Worm (Caenorhabditis elegans) whole organism, late embryonic: ENCODE data around the gene T02E9.6.

Source experiments
- C08G9.2 ChIP-seq: sonication (generic microtip); optimal IDR thresholded peaks from 2 replicates; lab custom pipeline; 2016; ENCODE audit warnings: mild to moderate bottlenecking, missing genetic modification characterization, moderate library complexity, missing compliant biosample characterization
- C38D4.7 ChIP-seq: fragments of 200-800 bp; sonication (Bioruptor generic); optimal IDR thresholded peaks from 2 replicates; lab custom pipeline; 2018; ENCODE audit warnings: mild to moderate bottlenecking, missing genetic modification characterization, moderate library complexity, missing compliant biosample characterization
- K02D7.2 ChIP-seq: sonication (generic microtip); optimal IDR thresholded peaks from 2 replicates; lab custom pipeline; 2017; ENCODE audit warnings: mild to moderate bottlenecking, missing genetic modification characterization, missing compliant biosample characterization
- K09A11.1 ChIP-seq: sonication (generic microtip); optimal IDR thresholded peaks from 2 replicates; lab custom pipeline; 2017; ENCODE audit warnings: antibody characterized with exemption, mild to moderate bottlenecking, missing genetic modification characterization, missing compliant biosample characterization; ENCODE audit not compliant: insufficient read depth
- Y22D7AL.16 ChIP-seq: sonication (generic microtip); optimal IDR thresholded peaks from 2 replicates; lab custom pipeline; 2016; ENCODE audit warnings: missing genetic modification characterization, missing compliant biosample characterization
- ama-1 ChIP-seq: fragments of 150-350 bp; optimal IDR thresholded peaks from 2 replicates; lab custom pipeline; 2014
- ceh-18 ChIP-seq: sonication (generic microtip); optimal IDR thresholded peaks from 2 replicates; lab custom pipeline; 2016; ENCODE audit warnings: missing genetic modification characterization, missing compliant biosample characterization
- ceh-19 ChIP-seq: fragments of 200-800 bp; sonication (Bioruptor generic); optimal IDR thresholded peaks from 2 replicates; lab custom pipeline; 2018; ENCODE audit warnings: mild to moderate bottlenecking, missing genetic modification characterization, missing compliant biosample characterization
- ceh-31 ChIP-seq: sonication (generic microtip); optimal IDR thresholded peaks from 2 replicates; lab custom pipeline; 2016; ENCODE audit warnings: missing genetic modification characterization, missing compliant biosample characterization
- ceh-34 ChIP-seq: sonication (generic microtip); optimal IDR thresholded peaks from 2 replicates; lab custom pipeline; 2016; ENCODE audit warnings: mild to moderate bottlenecking, missing genetic modification characterization, missing compliant biosample characterization
- ceh-48 ChIP-seq: sonication (generic microtip); optimal IDR thresholded peaks from 2 replicates; lab custom pipeline; 2016; ENCODE audit warnings: missing genetic modification characterization, inconsistent platforms, missing compliant biosample characterization
- ceh-6 ChIP-seq: fragments of 200-800 bp; sonication (Bioruptor generic); optimal IDR thresholded peaks from 2 replicates; lab custom pipeline; 2018; ENCODE audit warnings: mild to moderate bottlenecking, missing genetic modification characterization, missing compliant biosample characterization
- ceh-9 ChIP-seq: sonication (generic microtip); optimal IDR thresholded peaks from 2 replicates; lab custom pipeline; 2016; ENCODE audit warnings: mild to moderate bottlenecking, missing genetic modification characterization, inconsistent platforms, missing compliant biosample characterization
- che-1 ChIP-seq: sonication (generic microtip); optimal IDR thresholded peaks from 2 replicates; lab custom pipeline; 2016; ENCODE audit warnings: mild to moderate bottlenecking, missing genetic modification characterization, missing compliant biosample characterization
- dmd-4 ChIP-seq: sonication (generic microtip); optimal IDR thresholded peaks from 2 replicates; lab custom pipeline; 2016; ENCODE audit warnings: borderline replicate concordance, missing genetic modification characterization, missing compliant biosample characterization
- ets-4 ChIP-seq: sonication (generic microtip); optimal IDR thresholded peaks from 2 replicates; lab custom pipeline; 2016; ENCODE audit warnings: missing genetic modification characterization, missing compliant biosample characterization
- eyg-1 ChIP-seq: sonication (generic microtip); optimal IDR thresholded peaks from 2 replicates; lab custom pipeline; 2016; ENCODE audit warnings: missing genotype, missing genetic modification characterization, missing compliant biosample characterization
- fax-1 ChIP-seq: sonication (generic microtip); optimal IDR thresholded peaks from 2 replicates; lab custom pipeline; 2016; ENCODE audit warnings: missing genotype, missing genetic modification characterization, missing compliant biosample characterization
- fkh-10 ChIP-seq: fragments of 150-350 bp; optimal IDR thresholded peaks from 2 replicates; lab custom pipeline; 2014; ENCODE audit warnings: missing biosample characterization, missing genetic modification reagents, missing genetic modification characterization
- hlh-13 ChIP-seq: fragments of 200-800 bp; sonication (Bioruptor generic); optimal IDR thresholded peaks from 2 replicates; lab custom pipeline; 2018; ENCODE audit warnings: mild to moderate bottlenecking, missing genetic modification characterization, missing compliant biosample characterization
- hlh-15 ChIP-seq: sonication (generic microtip); optimal IDR thresholded peaks from 2 replicates; lab custom pipeline; 2016; ENCODE audit warnings: missing genetic modification characterization, missing compliant biosample characterization
- hlh-30 ChIP-seq: sonication (generic microtip); optimal IDR thresholded peaks from 2 replicates; lab custom pipeline; 2017; ENCODE audit warnings: antibody characterized with exemption, missing genetic modification characterization, missing compliant biosample characterization; ENCODE audit not compliant: insufficient read depth
- hlh-6 ChIP-seq: sonication (generic microtip); optimal IDR thresholded peaks from 2 replicates; lab custom pipeline; 2016; ENCODE audit warnings: missing genotype, missing genetic modification characterization, missing compliant biosample characterization
- hlh-8 ChIP-seq: sonication (generic microtip); optimal IDR thresholded peaks from 2 replicates; lab custom pipeline; 2016; ENCODE audit warnings: missing genotype, missing genetic modification characterization, missing compliant biosample characterization
- lim-6 ChIP-seq: sonication (generic microtip); optimal IDR thresholded peaks from 2 replicates; lab custom pipeline; 2016; ENCODE audit warnings: missing genetic modification characterization, missing compliant biosample characterization
- madf-2 ChIP-seq: sonication (generic microtip); optimal IDR thresholded peaks from 2 replicates; lab custom pipeline; 2017; ENCODE audit warnings: missing genetic modification characterization, missing compliant biosample characterization
- nhr-11 ChIP-seq: fragments of 150-350 bp; optimal IDR thresholded peaks from 2 replicates; lab custom pipeline; 2014; ENCODE audit warnings: missing biosample characterization, missing genetic modification characterization
- odd-2 ChIP-seq: sonication (generic microtip); optimal IDR thresholded peaks from 2 replicates; lab custom pipeline; 2017; ENCODE audit warnings: antibody characterized with exemption, mild to moderate bottlenecking, missing genetic modification characterization, missing compliant biosample characterization
- pag-3 ChIP-seq: sonication (generic microtip); optimal IDR thresholded peaks from 2 replicates; lab custom pipeline; 2016; ENCODE audit warnings: missing compliant biosample characterization, missing genetic modification characterization, borderline replicate concordance
- pat-9 ChIP-seq: fragments of 200-800 bp; sonication (Bioruptor generic); optimal IDR thresholded peaks from 2 replicates; lab custom pipeline; 2018; ENCODE audit warnings: mild to moderate bottlenecking, missing genetic modification characterization, moderate library complexity, missing compliant biosample characterization
- pha-2 ChIP-seq: sonication (generic microtip); optimal IDR thresholded peaks from 2 replicates; lab custom pipeline; 2017; ENCODE audit warnings: mild to moderate bottlenecking, missing genetic modification characterization, missing compliant biosample characterization
- pha-4 ChIP-seq: fragments of 150-350 bp; optimal IDR thresholded peaks from 2 replicates; lab custom pipeline; 2018; ENCODE audit warnings: missing biosample characterization, missing genetic modification reagents, missing genetic modification characterization
- pqm-1 ChIP-seq: sonication (generic microtip); optimal IDR thresholded peaks from 2 replicates; lab custom pipeline; 2016; ENCODE audit warnings: missing genetic modification characterization, missing compliant biosample characterization
- ref-2 ChIP-seq: sonication (generic microtip); optimal IDR thresholded peaks from 2 replicates; lab custom pipeline; 2016; ENCODE audit warnings: missing genetic modification characterization, missing compliant biosample characterization
- rnt-1 ChIP-seq: sonication (generic microtip); optimal IDR thresholded peaks from 2 replicates; lab custom pipeline; 2016; ENCODE audit warnings: missing genetic modification characterization, missing compliant biosample characterization
- sox-2 ChIP-seq: fragments of 200-800 bp; sonication (Bioruptor generic); IDR thresholded peaks from 2 replicates; pipeline ENCODE4 v1.3.6; 2022; ENCODE audit warnings: missing genetic modification reagents, missing genetic modification characterization, missing compliant biosample characterization
- sox-4 ChIP-seq: sonication (generic microtip); optimal IDR thresholded peaks from 2 replicates; lab custom pipeline; 2017; ENCODE audit warnings: mild to moderate bottlenecking, missing genetic modification characterization, inconsistent platforms, missing compliant biosample characterization
- tbx-7 ChIP-seq: sonication (generic microtip); optimal IDR thresholded peaks from 2 replicates; lab custom pipeline; 2016; ENCODE audit warnings: missing genotype, missing genetic modification characterization, missing compliant biosample characterization
- unc-3 ChIP-seq, 2 experiments: fragments of 200-800 bp in 1 of 2; sonication (Bioruptor generic) in 1 of 2; sonication (generic microtip) in 1 of 2; conservative IDR thresholded peaks in 1 of 2; optimal IDR thresholded peaks in 1 of 2; 2 replicates each; pipeline versions ENCODE4 v1.3.6 to Lab custom; 2016 to 2022; ENCODE audit warnings: missing compliant biosample characterization in 2 of 2, missing genetic modification characterization in 2 of 2, missing genetic modification reagents in 1 of 2
- unc-42 ChIP-seq: sonication (generic microtip); optimal IDR thresholded peaks from 2 replicates; lab custom pipeline; 2016; ENCODE audit warnings: missing genotype, missing genetic modification characterization, missing compliant biosample characterization
- unc-55 ChIP-seq: sonication (generic microtip); optimal IDR thresholded peaks from 2 replicates; lab custom pipeline; 2017; ENCODE audit warnings: missing biosample characterization, missing genetic modification reagents, missing genetic modification characterization
- unc-86 ChIP-seq: sonication (generic microtip); optimal IDR thresholded peaks from 2 replicates; lab custom pipeline; 2016; ENCODE audit warnings: missing genetic modification characterization, missing compliant biosample characterization

T02E9.6 gene

DNA sequence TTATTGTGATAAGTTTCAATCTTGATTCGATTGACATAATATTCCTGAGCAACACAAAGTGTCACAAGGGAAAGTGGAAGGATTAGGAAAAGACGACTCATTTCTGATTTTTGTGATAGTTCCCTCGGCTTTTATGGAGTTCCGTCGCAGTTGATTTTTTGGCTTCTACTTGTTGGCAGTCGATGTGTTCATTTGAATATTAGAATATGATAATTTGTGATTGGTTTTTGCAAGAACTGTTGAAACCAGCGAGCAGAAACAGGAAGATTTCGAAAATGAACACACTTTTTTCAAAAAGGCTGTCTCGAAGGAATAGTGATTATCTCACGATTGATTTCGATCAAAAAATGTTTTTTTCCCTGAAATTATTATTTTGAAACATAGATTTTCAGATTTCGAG lies at the start of gene T02E9.6:
Gene T02E9.6, minus strand, starts transcription at position 101 of the 400 bp plus-strand sequence.
- no peak for TF ChIP-seq K02D7.2 (tag; lab: Kevin White, UChicago)
- no peak for TF ChIP-seq ceh-34 (tag; lab: Kevin White, UChicago)
- TF ChIP-seq sox-2 (GFP tag; lab: Robert Waterston, UW), result no peak
- TF ChIP-seq ceh-48 (tag; lab: Kevin White, UChicago), result no peak
- no peak for TF ChIP-seq C38D4.7 (GFP tag; lab: Kevin White, UChicago)
- no peak for TF ChIP-seq unc-86
- no peak for TF ChIP-seq nhr-11 (tag; lab: Kevin White, UChicago)
- TF ChIP-seq madf-2, result no peak
- no peak for TF ChIP-seq rnt-1 (tag; lab: Kevin White, UChicago)
- TF ChIP-seq tbx-7, result no peak
- no peak for TF ChIP-seq fkh-10 (GFP tag; lab: Kevin White, UChicago)
- TF ChIP-seq ceh-9 (tag; lab: Kevin White, UChicago), result no peak

DNA sequence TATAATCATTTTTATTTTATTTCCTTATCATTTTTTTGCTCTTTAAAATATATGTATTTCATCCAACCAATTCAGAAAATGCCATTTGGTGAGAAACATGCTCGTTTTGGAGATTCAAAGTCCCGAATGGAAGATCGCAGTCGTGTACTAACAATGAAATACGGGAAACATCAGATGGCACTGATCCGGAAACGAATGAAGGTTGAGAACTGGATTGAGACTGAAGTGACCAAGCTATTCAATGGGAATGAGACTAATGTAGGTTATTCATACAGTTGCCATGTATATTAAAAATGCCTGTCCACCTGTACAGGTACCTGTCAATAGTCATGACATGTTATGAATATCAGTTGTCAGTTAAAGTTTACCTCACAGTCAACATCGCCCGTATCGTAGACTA lies 48.9 kb upstream of the T02E9.6 start, which contains the start of gene F55C10.5:
Gene F55C10.5, plus strand, starts transcription at position 74 of the 400 bp plus-strand sequence.
- no peak for TF ChIP-seq rnt-1 (tag; lab: Kevin White, UChicago)

DNA sequence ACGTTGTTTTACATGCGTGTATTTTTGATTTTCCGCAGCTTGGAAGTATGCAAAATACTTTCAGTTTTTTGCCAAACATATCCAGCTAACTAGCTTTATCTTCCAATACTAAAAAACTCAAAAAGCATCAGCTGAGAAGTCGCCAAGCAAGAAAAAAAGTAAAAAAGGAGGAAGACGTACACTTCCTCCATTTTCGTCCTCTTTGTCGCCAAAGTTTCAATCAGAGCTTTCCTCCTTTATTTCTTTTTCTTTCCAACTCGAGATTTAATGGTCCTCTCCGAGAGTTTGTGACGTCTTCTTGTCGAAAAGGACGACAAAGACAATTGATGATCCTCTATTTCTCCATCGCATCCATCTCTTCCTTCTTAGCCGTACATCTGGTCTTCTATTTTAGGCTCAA lies 46.5 kb upstream of the T02E9.6 start:
- no peak for TF ChIP-seq fax-1 (tag; lab: Kevin White, UChicago)
- TF ChIP-seq nhr-11 (tag; lab: Kevin White, UChicago), result no peak
- TF ChIP-seq pha-2 (tag; lab: Kevin White, UChicago), result no peak
- TF ChIP-seq che-1 (tag; lab: Kevin White, UChicago), result no peak
- no peak for TF ChIP-seq fkh-10 (GFP tag; lab: Kevin White, UChicago)
- no peak for TF ChIP-seq C38D4.7 (GFP tag; lab: Kevin White, UChicago)
- no peak for TF ChIP-seq pag-3
- no peak for TF ChIP-seq ceh-18 (tag; lab: Kevin White, UChicago)
- TF ChIP-seq ets-4 (tag; lab: Kevin White, UChicago), result no peak
- TF ChIP-seq ceh-48 (tag; lab: Kevin White, UChicago), result no peak
- TF ChIP-seq pat-9 (tag; lab: Kevin White, UChicago), result no peak
- TF ChIP-seq eyg-1, result no peak
- TF ChIP-seq lim-6 (tag; lab: Kevin White, UChicago), result no peak

DNA sequence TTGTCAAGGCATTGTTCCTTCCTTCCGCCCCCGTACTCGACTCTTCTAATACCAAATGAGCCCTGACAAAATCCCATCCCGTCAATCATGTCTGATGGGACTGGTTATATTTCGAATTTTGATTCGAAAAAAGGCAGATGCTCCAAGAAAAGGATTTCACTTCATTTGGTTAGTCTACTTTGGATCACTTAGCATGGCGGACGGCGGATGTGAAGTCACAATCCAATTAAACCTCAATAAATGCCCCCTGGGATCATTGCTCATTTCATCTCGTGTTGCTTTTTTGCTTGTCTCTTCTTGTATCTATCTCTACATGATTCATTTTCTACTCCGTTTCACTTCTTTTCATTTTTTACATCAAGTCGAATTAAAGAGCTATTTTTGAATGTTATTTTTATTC lies 45.2 kb upstream of the T02E9.6 start:
- TF ChIP-seq hlh-6 (tag; lab: Kevin White, UChicago) (no peak), unc-42 (tag; lab: Kevin White, UChicago) (peak; percentile 52), ceh-19 (GFP tag; lab: Kevin White, UChicago) (no peak), K09A11.1 (tag; lab: Kevin White, UChicago) (no peak), hlh-13 (GFP tag; lab: Kevin White, UChicago) (no peak), tbx-7 (no peak), pha-4 (tag; lab: Kevin White, UChicago) (no peak)

DNA sequence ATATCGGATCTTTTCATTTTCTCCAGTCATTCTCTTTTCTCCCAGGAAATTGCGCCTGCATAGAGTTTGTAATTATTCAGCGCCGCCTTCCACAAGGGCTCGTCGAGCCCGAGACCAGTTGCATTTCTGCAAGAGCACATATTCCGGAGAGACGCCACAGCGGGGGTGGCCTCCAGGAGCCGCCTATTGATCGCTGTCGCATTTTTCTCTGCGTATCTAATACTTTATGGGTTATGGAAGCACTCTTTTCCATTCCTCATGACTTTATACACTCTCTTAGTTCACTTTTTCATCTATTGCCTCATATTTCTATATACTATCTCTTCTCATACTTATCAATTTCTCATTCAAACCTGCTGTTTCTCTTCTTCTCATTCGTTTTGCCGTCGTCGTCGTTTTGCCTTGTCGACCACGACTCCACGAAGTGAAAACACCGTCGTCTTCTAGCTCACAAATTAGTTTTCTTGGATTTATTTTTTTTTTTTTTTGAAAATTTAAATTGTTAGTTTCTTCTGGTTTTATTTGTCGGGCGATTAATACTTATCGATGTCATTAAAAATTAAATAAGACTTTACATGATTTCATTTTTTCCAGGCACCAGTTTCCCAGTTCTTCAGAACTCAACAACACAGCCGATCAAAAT lies 41.2 kb upstream of the T02E9.6 start, which contains the start of gene cnb-1:
Gene cnb-1, plus strand, starts transcription at position 593 of the 643 bp plus-strand sequence.
- TF ChIP-seq C08G9.2 (tag; lab: Kevin White, UChicago) (peak; percentile 32), sox-4 (no peak), ceh-6 (GFP tag; lab: Kevin White, UChicago) (no peak), dmd-4 (tag; lab: Kevin White, UChicago) (no peak), ceh-9 (tag; lab: Kevin White, UChicago) (no peak), odd-2 (tag; lab: Kevin White, UChicago) (no peak), ceh-19 (GFP tag; lab: Kevin White, UChicago) (no peak), hlh-15 (tag; lab: Kevin White, UChicago) (no peak), C38D4.7 (GFP tag; lab: Kevin White, UChicago) (no peak), sox-2 (GFP tag; lab: Robert Waterston, UW) (no peak), ref-2 (tag; lab: Kevin White, UChicago) (peak; percentile 69), Y22D7AL.16 (tag; lab: Kevin White, UChicago) (no peak), hlh-8 (tag; lab: Kevin White, UChicago) (peak; percentile 62), unc-3 (GFP tag; conservative IDR thresholded peaks at IDR 0.05; lab: Robert Waterston, UW) (no peak), unc-3 (tag; optimal IDR thresholded peaks at IDR 0.05; lab: Kevin White, UChicago) (no peak), unc-55 (peak; percentile 82), ama-1 (lab: Kevin White, UChicago) (no peak), che-1 (tag; lab: Kevin White, UChicago) (no peak), pqm-1 (tag; lab: Kevin White, UChicago) (no peak), hlh-30 (tag; lab: Kevin White, UChicago) (peak; percentile 54), unc-86 (peak; percentile 20), madf-2 (no peak), K02D7.2 (tag; lab: Kevin White, UChicago) (no peak), ceh-31 (tag; lab: Kevin White, UChicago) (peak; percentile 85), ceh-18 (tag; lab: Kevin White, UChicago) (peak; percentile 76)
